1 fruit fly cellular context compared by ENCODE assay signal in genomic region chr3L:9349314-9349733, dm6.
TF ChIP-seq lines count a peak whose summit lies in the region.

PGRP-LF (plus strand) TSS chr3L:9349609.

TF ChIP-seq in whole organism, embryonic, 481 proteins besides CTCF, POLR2A, EP300 and RAD21 (continued from another document):
- TF ChIP-seq Sox102F (GFP tag; optimal IDR thresholded peaks at IDR 0.05; lab: Kevin White, UChicago) (no peak), ranshi (GFP tag; IDR thresholded peaks at IDR 0.05; lab: Robert Waterston, UW) (no peak), sr (GFP tag; IDR thresholded peaks at IDR 0.05; lab: Robert Waterston, UW) (peak; percentile 87), CG10979 (tag; optimal IDR thresholded peaks at IDR 0.05; lab: Kevin White, UChicago) (no peak), pum (GFP tag; optimal IDR thresholded peaks at IDR 0.05; lab: Kevin White, UChicago) (no peak), CG32532 (GFP tag; IDR thresholded peaks at IDR 0.05; lab: Robert Waterston, UW) (0 out of 2 replicates have a peak, but pooled peaks have one; percentile 42)
